Worm (Caenorhabditis elegans) whole organism, midembryonic: Measurements from ENCODE around the gene rsp-1.

Source experiments
- T22C8.4 ChIP-seq: fragments of 200-800 bp; sonication (Bioruptor generic); IDR thresholded peaks from 2 replicates; pipeline ENCODE4 v1.3.6; 2022; ENCODE audit warnings: missing genetic modification characterization, missing compliant biosample characterization
- cog-1 ChIP-seq: sonication (generic microtip); optimal IDR thresholded peaks from 2 replicates; lab custom pipeline; 2016; ENCODE audit warnings: missing genetic modification characterization, missing compliant biosample characterization
- flt-1 ChIP-seq: fragments of 200-800 bp; sonication (Bioruptor generic); IDR thresholded peaks from 2 replicates; pipeline ENCODE4 v1.3.6; 2022; ENCODE audit warnings: missing genetic modification characterization, missing compliant biosample characterization
- klf-2 ChIP-seq: fragments of 200-800 bp; sonication (Bioruptor generic); conservative IDR thresholded peaks from 2 replicates; pipeline ENCODE4 v1.3.6; 2022; ENCODE audit warnings: missing genetic modification reagents, missing genetic modification characterization, missing compliant biosample characterization
- med-1 ChIP-seq: sonication (generic microtip); optimal IDR thresholded peaks from 2 replicates; lab custom pipeline; 2017; ENCODE audit warnings: missing genetic modification characterization, mild to moderate bottlenecking, missing compliant biosample characterization, antibody characterized with exemption, missing genetic modification reagents; ENCODE audit not compliant: insufficient read depth
- ref-1 ChIP-seq: fragments of 200-800 bp; sonication (Bioruptor generic); conservative IDR thresholded peaks from 2 replicates; pipeline ENCODE4 v1.3.6; 2022; ENCODE audit warnings: missing genetic modification reagents, missing genetic modification characterization, missing compliant biosample characterization
- tab-1 ChIP-seq: fragments of 200-800 bp; sonication (Bioruptor generic); IDR thresholded peaks from 2 replicates; pipeline ENCODE4 v1.3.6; 2022; ENCODE audit warnings: missing genetic modification characterization, missing compliant biosample characterization
- ztf-23 ChIP-seq: fragments of 200-800 bp; sonication (Bioruptor generic); IDR thresholded peaks from 2 replicates; pipeline ENCODE4 v1.3.6; 2022; ENCODE audit warnings: missing genetic modification reagents, missing genetic modification characterization, missing compliant biosample characterization
- ztf-29 ChIP-seq: fragments of 200-800 bp; sonication (Bioruptor generic); IDR thresholded peaks from 2 replicates; pipeline ENCODE4 v1.3.6; 2022; ENCODE audit warnings: missing genetic modification reagents, missing genetic modification characterization, missing compliant biosample characterization

Gene rsp-1

DNA sequence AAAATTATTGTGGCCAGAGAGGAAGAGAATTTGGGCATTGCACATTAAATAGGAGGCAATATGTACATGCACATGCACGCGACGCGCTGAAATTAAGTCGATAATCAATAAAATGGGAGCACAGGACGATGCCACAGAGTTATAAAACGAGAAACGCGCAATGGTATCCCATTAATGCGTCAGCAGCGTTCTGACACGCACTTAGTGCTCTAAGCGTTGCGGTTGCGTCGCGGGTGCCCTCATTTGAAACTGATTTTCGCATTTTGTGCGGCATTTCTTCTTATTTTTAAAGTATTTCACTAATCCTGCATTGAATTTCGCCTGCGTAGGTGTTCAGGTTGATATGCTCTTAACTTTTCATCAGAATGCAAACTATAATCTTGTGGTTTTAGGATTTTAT lies at the start of gene rsp-1:
TSS of gene rsp-1 (plus strand) at position 338 of the 400 bp plus-strand sequence.
- TF ChIP-seq cog-1 (tag; lab: Kevin White, UChicago) (peak; percentile 15), tab-1 (GFP tag; lab: Robert Waterston, UW) (peak; percentile 54; the same call in 1 of the 2 replicates), med-1 (GFP tag; lab: Kevin White, UChicago) (peak; percentile 28), ztf-23 (GFP tag; lab: Robert Waterston, UW) (peak; percentile 66), ztf-29 (GFP tag; lab: Robert Waterston, UW) (no peak), ref-1 (no peak), flt-1 (GFP tag; lab: Robert Waterston, UW) (peak; percentile 66; the same call in 1 of the 2 replicates), T22C8.4 (GFP tag; lab: Robert Waterston, UW) (peak; percentile 72; the same call in 1 of the 2 replicates)

DNA sequence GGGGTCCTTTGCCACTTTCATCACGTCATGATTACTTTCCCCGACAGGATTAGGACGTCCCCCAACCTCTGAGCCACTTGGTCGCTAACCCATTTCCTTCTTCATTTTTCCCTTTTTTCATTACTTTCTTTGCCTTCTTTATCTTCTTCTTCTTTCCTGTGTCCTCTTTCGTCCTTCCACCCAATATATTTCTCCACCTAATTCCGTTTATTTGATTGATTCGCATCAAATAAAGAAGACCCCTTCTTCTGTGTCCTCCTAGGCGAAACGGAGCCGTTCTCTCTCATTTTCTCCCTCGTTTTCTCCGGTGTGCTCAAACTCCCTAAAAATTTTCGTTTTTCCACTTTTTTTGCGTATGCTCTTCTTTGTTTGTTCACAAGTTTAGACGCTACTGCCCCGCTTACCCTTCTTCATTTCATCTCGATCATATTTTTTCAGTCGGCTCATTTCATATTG lies 43.5 kb upstream of the rsp-1 start, which contains the start of gene C05D12.7:
TSS of gene C05D12.7 (plus strand) at position 406 of the 456 bp plus-strand sequence.
- no peak for TF ChIP-seq ztf-29 (GFP tag; lab: Robert Waterston, UW)
- TF ChIP-seq cog-1 (tag; lab: Kevin White, UChicago), result no peak
- no peak for TF ChIP-seq klf-2 (GFP tag; lab: Robert Waterston, UW)
- no peak for TF ChIP-seq ref-1
- no peak for TF ChIP-seq tab-1 (GFP tag; lab: Robert Waterston, UW)
- TF ChIP-seq ztf-23 (GFP tag; lab: Robert Waterston, UW), result no peak
- TF ChIP-seq flt-1 (GFP tag; lab: Robert Waterston, UW), result no peak
- no peak for TF ChIP-seq med-1 (GFP tag; lab: Kevin White, UChicago)
- no peak for TF ChIP-seq T22C8.4 (GFP tag; lab: Robert Waterston, UW)

DNA sequence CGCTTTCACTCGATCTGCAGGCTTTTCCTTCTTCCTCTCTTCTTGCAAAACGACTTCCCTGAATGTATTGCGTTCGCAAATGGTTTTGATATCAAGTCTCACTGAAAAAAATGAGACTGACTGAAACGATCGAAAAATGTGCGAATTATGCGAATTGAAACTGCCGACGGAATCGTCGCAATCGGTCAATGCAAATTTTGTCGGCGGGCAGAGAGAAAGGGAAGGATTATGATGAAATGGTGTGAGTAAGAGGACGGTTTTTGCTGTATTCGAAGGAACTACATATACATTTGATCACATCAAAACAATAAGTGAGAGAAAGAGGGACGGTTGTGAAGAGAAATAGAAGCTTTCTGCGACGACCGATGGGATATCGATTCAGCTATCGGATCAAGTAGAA lies 37.5 kb upstream of the rsp-1 start, which contains the start of gene C05D12.1:
TSS of gene C05D12.1 (minus strand) at position 101 of the 400 bp plus-strand sequence.
- TF ChIP-seq med-1 (GFP tag; lab: Kevin White, UChicago) (no peak), ztf-29 (GFP tag; lab: Robert Waterston, UW) (no peak), cog-1 (tag; lab: Kevin White, UChicago) (no peak), ztf-23 (GFP tag; lab: Robert Waterston, UW) (no peak), flt-1 (GFP tag; lab: Robert Waterston, UW) (no peak), ref-1 (no peak), T22C8.4 (GFP tag; lab: Robert Waterston, UW) (no peak), tab-1 (GFP tag; lab: Robert Waterston, UW) (no peak), klf-2 (GFP tag; lab: Robert Waterston, UW) (no peak)

DNA sequence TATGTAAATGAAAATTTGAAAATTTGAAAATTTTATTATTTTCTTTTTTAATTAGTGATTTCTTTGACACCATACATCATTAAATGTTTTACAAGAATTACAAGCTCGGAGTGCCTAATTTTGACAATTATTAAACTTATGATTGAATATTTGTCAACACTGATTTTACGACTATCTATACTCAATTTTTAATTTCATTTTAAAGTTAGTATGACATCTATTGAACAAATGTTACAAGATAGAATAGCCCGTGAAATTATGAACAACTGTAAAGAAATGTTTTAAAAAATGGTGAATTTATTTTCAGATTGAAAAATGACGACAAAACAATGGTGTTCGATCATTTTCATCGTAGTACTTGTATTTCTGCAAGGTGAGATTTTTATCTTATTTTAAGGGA lies 35.2 kb upstream of the rsp-1 start, which contains the start of gene C05D12.2:
TSS of gene C05D12.2 (plus strand) at position 301 of the 400 bp plus-strand sequence.
- TF ChIP-seq cog-1 (tag; lab: Kevin White, UChicago) (no peak), ztf-29 (GFP tag; lab: Robert Waterston, UW) (no peak), tab-1 (GFP tag; lab: Robert Waterston, UW) (no peak), ztf-23 (GFP tag; lab: Robert Waterston, UW) (no peak), ref-1 (no peak), T22C8.4 (GFP tag; lab: Robert Waterston, UW) (no peak), med-1 (GFP tag; lab: Kevin White, UChicago) (no peak)

DNA sequence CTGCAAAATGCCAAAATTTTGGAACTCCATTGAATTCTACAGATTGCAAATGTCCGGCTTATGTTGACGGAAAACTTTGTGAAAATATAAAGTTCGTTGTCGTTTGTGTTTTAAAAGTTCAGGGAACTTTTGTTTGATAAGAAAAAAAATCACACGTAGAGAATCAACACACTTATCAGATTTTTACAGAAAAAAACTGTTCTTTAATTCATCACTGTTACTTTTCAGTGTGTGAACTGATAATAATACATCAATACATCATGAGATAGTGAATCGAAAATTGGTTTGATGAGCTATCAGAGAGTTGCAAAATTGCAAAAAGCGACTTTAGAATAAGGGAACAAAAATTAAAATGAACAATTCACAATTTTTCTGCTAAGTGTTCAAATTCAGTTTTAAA lies 34.7 kb upstream of the rsp-1 start:
- TF ChIP-seq ztf-23 (GFP tag; lab: Robert Waterston, UW) (no peak), tab-1 (GFP tag; lab: Robert Waterston, UW) (no peak)

DNA sequence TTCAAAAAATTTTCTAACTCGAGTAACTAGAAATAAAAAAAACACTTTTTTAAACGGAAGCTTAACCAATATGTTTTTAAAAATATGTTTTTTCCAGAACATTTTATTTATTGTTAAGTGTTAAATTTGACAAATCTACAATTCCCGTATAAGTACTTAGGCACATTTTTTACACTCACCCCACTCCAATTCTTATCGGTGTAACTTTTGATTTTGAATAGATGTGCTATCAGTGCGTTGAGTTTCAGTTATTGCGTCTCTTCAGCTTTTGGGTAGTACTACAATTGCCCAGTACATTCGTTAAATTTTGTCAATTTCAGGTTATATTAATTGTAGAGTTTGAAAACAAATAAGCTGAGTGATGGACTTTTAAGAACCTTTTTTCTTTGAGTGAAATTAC lies 29.1 kb upstream of the rsp-1 start:
- TF ChIP-seq ztf-23 (GFP tag; lab: Robert Waterston, UW), result no peak
- no peak for TF ChIP-seq ref-1
- no peak for TF ChIP-seq T22C8.4 (GFP tag; lab: Robert Waterston, UW)
- no peak for TF ChIP-seq ztf-29 (GFP tag; lab: Robert Waterston, UW)
- no peak for TF ChIP-seq cog-1 (tag; lab: Kevin White, UChicago)
- no peak for TF ChIP-seq med-1 (GFP tag; lab: Kevin White, UChicago)
- TF ChIP-seq klf-2 (GFP tag; lab: Robert Waterston, UW), result no peak
- TF ChIP-seq tab-1 (GFP tag; lab: Robert Waterston, UW), result no peak
- TF ChIP-seq flt-1 (GFP tag; lab: Robert Waterston, UW), result no peak

DNA sequence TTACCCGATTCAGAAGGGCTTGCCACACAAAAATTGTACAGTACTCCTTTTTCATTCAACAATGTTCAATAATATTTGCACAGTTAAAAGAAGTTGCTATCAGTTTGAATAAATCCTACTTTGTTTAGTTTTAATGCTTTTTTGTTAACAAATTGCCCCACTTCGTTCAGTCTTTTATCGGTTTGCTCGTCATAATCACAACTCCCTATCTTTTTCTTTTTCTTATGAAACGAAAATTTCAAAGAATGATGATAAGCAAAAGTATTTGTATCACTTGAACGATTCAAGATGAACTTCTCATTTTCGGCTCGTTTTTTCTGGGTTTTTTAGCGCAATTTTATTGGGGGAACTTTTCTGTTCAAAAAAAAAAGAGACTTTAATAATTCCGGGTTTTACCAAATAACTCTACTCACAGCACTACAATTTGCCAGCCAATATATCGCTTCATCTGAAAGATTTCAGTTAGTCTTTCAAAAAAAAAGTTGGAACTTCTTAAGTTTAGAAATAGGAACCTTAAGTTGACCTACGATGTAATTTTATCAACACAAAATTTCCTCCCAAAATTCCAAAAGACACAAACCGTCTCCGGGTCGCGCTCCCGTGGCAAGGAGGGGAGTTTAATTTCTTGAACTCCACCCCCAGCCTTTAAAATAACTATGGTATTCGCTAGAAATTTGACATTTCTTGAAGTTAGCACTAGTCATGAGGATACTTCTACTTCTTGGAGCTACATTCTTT lies 28.4 kb upstream of the rsp-1 start, which contains the start of gene C05D12.3:
TSS of gene C05D12.3 (plus strand) at position 688 of the 738 bp plus-strand sequence.
- TF ChIP-seq ref-1 (no peak), tab-1 (GFP tag; lab: Robert Waterston, UW) (no peak), cog-1 (tag; lab: Kevin White, UChicago) (no peak), flt-1 (GFP tag; lab: Robert Waterston, UW) (no peak), klf-2 (GFP tag; lab: Robert Waterston, UW) (no peak), T22C8.4 (GFP tag; lab: Robert Waterston, UW) (no peak), ztf-23 (GFP tag; lab: Robert Waterston, UW) (no peak), med-1 (GFP tag; lab: Kevin White, UChicago) (no peak), ztf-29 (GFP tag; lab: Robert Waterston, UW) (no peak)

DNA sequence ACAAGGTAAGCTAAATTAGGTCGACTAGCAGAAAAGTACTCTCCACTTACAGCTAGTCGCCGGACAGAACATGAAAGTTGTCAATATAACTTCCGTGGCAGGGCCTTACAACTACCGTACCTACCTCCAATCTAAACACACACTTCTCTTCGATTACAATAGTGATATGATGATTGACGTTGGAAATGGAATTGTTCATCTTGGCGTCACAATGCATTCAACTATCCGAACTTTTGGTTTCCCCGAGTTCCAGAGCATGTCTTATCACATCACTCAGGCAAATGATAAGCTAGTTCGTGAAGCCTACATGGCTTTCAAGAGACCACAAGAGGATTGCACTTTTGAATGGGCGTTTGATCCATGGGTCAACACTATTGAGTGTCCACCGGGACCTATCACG lies 25.8 kb upstream of the rsp-1 start:
- TF ChIP-seq klf-2 (GFP tag; lab: Robert Waterston, UW) (no peak), med-1 (GFP tag; lab: Kevin White, UChicago) (no peak), ztf-23 (GFP tag; lab: Robert Waterston, UW) (no peak), ref-1 (no peak), tab-1 (GFP tag; lab: Robert Waterston, UW) (no peak), T22C8.4 (GFP tag; lab: Robert Waterston, UW) (no peak), ztf-29 (GFP tag; lab: Robert Waterston, UW) (no peak), flt-1 (GFP tag; lab: Robert Waterston, UW) (no peak), cog-1 (tag; lab: Kevin White, UChicago) (no peak)

DNA sequence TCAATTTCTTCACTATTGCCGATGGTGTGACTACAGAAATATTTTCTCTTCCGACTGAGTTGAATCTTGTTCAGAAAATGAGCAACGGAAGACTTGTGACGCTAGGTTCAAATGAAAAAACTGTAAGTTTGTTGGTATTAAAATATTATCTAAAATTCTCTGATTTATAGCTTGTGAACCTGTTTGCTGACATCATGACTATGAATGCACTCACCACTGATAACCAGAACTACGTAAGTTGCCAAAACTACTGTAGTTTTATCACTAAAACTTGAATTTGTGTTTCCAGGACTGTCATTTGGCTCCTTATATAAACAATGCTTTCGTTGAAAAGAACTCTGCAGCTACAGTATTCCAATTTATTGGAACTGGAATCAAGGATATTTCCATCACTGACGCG lies 24.6 kb upstream of the rsp-1 start:
- TF ChIP-seq cog-1 (tag; lab: Kevin White, UChicago) (no peak), ztf-23 (GFP tag; lab: Robert Waterston, UW) (no peak), ztf-29 (GFP tag; lab: Robert Waterston, UW) (no peak), flt-1 (GFP tag; lab: Robert Waterston, UW) (no peak), T22C8.4 (GFP tag; lab: Robert Waterston, UW) (no peak), med-1 (GFP tag; lab: Kevin White, UChicago) (no peak), tab-1 (GFP tag; lab: Robert Waterston, UW) (no peak), ref-1 (no peak), klf-2 (GFP tag; lab: Robert Waterston, UW) (no peak)
